Worm (Caenorhabditis elegans) whole organism, L4 larva: ENCODE data around the gene nas-29.

ENCODE experiments used
- R02D3.7 ChIP-seq: fragments of 150-350 bp; sonication (generic microtip); optimal IDR thresholded peaks from 3 replicates; lab custom pipeline; 2014; ENCODE audit warnings: missing biosample characterization, missing genetic modification characterization
- aly-2 ChIP-seq: sonication (generic microtip); optimal IDR thresholded peaks from 2 replicates; lab custom pipeline; 2018; ENCODE audit warnings: missing biosample characterization, missing genetic modification characterization
- ama-1 ChIP-seq: fragments of 150-350 bp; optimal IDR thresholded peaks from 2 replicates; lab custom pipeline; 2014; ENCODE audit warnings: inconsistent platforms, mixed read lengths
- lin-13 ChIP-seq: fragments of 150-350 bp; optimal IDR thresholded peaks from 2 replicates; lab custom pipeline; 2014; ENCODE audit warnings: missing biosample characterization, missing genetic modification reagents, missing genetic modification characterization
- lin-39 ChIP-seq: fragments of 150-350 bp; optimal IDR thresholded peaks from 2 replicates; lab custom pipeline; 2014; ENCODE audit warnings: missing biosample characterization, missing genetic modification reagents, missing genetic modification characterization
- mdl-1 ChIP-seq, 2 experiments: fragments of 150-350 bp in 1 of 2; sonication (generic microtip) in 1 of 2; optimal IDR thresholded peaks; 2 replicates each; lab custom pipeline; 2014 to 2017; ENCODE audit warnings: missing biosample characterization in 2 of 2, missing genetic modification characterization in 2 of 2
- nhr-10 ChIP-seq: fragments of 150-350 bp; optimal IDR thresholded peaks from 2 replicates; lab custom pipeline; 2014; ENCODE audit warnings: missing biosample characterization, missing genetic modification characterization

DNA sequence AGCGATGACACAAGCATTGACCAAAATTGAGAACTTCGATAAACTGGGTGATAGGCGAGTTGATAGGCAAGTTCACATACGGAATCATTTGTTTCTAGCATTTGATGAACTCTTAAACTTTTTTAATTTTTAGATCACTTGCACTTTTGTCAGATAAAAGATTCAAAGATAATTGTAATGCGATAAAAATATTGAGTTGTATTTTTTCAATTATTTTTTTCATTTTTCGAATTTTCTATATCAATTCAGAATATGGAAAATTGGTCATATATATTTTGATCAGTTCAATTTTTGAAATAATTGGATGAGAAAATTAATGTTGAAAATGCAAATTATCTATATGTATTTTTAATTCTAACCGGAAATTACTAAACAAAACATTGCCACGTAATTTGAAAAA lies 24.9 kb upstream of the nas-29 start, which contains the start of gene srb-3:
- TF ChIP-seq R02D3.7 (tag; lab: Kevin White, UChicago) (no peak), lin-13 (GFP tag; lab: Kevin White, UChicago) (no peak), mdl-1 (tag; optimal IDR thresholded peaks at IDR 0.05; lab: Kevin White, UChicago) (no peak), nhr-10 (no peak), aly-2 (no peak), ama-1 (lab: Kevin White, UChicago) (no peak), lin-39 (no peak)
